Fruit fly (Drosophila melanogaster): ENCODE measurements around the gene ND-18.
A peak's percentile ranks its signal among the peaks of the same experiment; 100 is the strongest.

DNA sequence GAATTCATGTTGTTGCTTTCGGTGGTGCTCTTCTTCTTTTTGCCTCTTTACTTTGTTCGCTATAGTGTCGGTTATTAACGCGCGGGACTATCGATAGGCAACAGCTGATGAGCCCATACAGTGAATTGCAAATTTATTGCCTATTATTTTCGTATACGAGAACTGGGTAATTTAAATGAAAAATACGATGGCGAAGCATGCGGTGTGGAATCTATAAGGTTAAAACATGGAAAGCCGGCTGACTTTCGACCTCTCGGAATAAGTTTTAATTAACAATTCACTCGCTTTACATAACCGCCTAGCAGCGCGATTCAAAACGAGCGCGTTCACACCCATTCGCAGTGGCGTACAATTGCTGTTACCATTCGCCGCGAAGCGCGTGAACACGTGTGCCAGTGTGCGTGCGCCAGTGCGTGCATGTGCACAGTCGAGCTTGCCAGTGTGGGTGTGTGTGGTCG is 12.3 kb upstream of the ND-18 start, which contains the start of the genes Naa15-16 and mRpS14:
- TF ChIP-seq Hr78 (GFP tag; optimal IDR thresholded peaks at IDR 0.05): no peak
- TF ChIP-seq sage (GFP tag; optimal IDR thresholded peaks at IDR 0.05): no peak
- TF ChIP-seq woc (GFP tag; optimal IDR thresholded peaks at IDR 0.05): no peak
- no peak for TF ChIP-seq CG32264 (GFP tag; optimal IDR thresholded peaks at IDR 0.05)
- no peak for TF ChIP-seq Hnf4 (GFP tag; optimal IDR thresholded peaks at IDR 0.05)
- no peak for TF ChIP-seq Jra (GFP tag; optimal IDR thresholded peaks at IDR 0.05)
- TF ChIP-seq Myc (optimal IDR thresholded peaks at IDR 0.05): peak; percentile 57
- no peak for TF ChIP-seq brk (GFP tag; optimal IDR thresholded peaks at IDR 0.05)
- no peak for TF ChIP-seq lola (GFP tag; optimal IDR thresholded peaks at IDR 0.05)
- TF ChIP-seq foxo (GFP tag; optimal IDR thresholded peaks at IDR 0.05): no peak
- TF ChIP-seq ey (GFP tag; optimal IDR thresholded peaks at IDR 0.05): no peak
- TF ChIP-seq fru (GFP tag; optimal IDR thresholded peaks at IDR 0.05): no peak
